Fruit fly (Drosophila melanogaster): ENCODE data around the gene PGRP-SB2.

- TF ChIP-seq Myc (optimal IDR thresholded peaks at IDR 0.05) (no peak), Sin3A (optimal IDR thresholded peaks at IDR 0.05) (no peak), psq (optimal IDR thresholded peaks at IDR 0.05) (no peak), insv (optimal IDR thresholded peaks at IDR 0.05) (no peak)
Measured at dm6 chr3L:16682371-16682770, 44.0 kb upstream of the PGRP-SB2 start.

Measured in Kc167 (cell line).